Fruit fly (Drosophila melanogaster): ENCODE measurements around the gene pzg.
A peak's percentile ranks its signal among the peaks of the same experiment; 100 is the strongest.

Gene pzg

DNA sequence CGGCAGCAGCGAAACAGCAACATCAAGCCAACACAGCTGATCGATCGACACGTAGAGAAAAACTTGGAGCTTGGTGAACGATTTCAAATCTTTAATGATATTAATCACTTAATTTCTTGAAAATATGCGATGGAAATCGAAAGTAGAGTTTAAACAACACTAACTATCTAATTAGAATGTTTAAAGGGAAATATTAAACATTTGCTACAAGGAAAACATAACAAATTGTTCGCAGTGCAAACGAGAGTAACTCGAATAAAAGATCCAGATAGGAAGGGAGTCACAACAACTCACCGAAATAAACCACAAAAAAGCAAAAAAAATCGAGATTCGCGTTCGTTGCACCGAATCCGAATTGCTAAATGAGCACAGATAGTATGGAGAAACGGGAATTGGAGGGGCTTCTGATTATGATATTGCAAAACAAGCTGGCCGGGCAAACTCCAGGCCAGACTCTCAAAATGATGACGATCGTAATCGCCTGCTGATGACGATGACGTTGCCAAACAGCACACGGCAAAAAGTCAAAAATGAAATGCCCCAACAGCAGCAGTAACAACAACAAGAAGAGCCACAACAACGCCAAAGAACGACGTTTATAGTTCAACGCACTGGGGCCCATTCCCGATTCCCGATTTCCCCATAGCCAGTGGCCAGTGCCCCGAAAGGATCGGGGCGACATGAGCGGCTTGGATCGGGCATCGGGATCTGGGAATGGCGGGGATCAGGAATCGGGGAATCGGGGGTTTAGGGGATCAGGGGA, 32.0 kb upstream of the pzg start (continued):
- TF ChIP-seq ewg (GFP tag; optimal IDR thresholded peaks at IDR 0.05): no peak
- TF ChIP-seq tap (tag; optimal IDR thresholded peaks at IDR 0.05): peak; percentile 55
- no peak for TF ChIP-seq CG4282 (GFP tag; optimal IDR thresholded peaks at IDR 0.05)
- no peak for TF ChIP-seq hb (GFP tag; IDR thresholded peaks at IDR 0.05; ENCODE audit: partially characterized antibody)
- no peak for TF ChIP-seq CG8944 (GFP tag; optimal IDR thresholded peaks at IDR 0.05)
- TF ChIP-seq CG14860 (GFP tag; IDR thresholded peaks at IDR 0.05; ENCODE audit: partially characterized antibody): no peak
- TF ChIP-seq dpn (GFP tag; optimal IDR thresholded peaks at IDR 0.05): peak; percentile 15 to 26
- TF ChIP-seq CG2889 (GFP tag; IDR thresholded peaks at IDR 0.05): no peak
- TF ChIP-seq B-H1 (GFP tag; IDR thresholded peaks at IDR 0.05): no peak
- TF ChIP-seq CG4820 (GFP tag; optimal IDR thresholded peaks at IDR 0.05): peak; percentile 27
- peak; percentile 20; the same call in 1 of the 3 replicates for TF ChIP-seq tgo (GFP tag; IDR thresholded peaks at IDR 0.05)
- no peak for TF ChIP-seq CG6813 (GFP tag; optimal IDR thresholded peaks at IDR 0.05)
- TF ChIP-seq Camta (GFP tag; optimal IDR thresholded peaks at IDR 0.05): peak; percentile 62
- no peak for TF ChIP-seq vnd (GFP tag; IDR thresholded peaks at IDR 0.05; ENCODE audit: partially characterized antibody)
- TF ChIP-seq MTF-1 (GFP tag; optimal IDR thresholded peaks at IDR 0.05; ENCODE audit: borderline replicate concordance): no peak
- TF ChIP-seq Bteb2 (GFP tag; optimal IDR thresholded peaks at IDR 0.05): no peak
- no peak for TF ChIP-seq nau (GFP tag; optimal IDR thresholded peaks at IDR 0.05)
- TF ChIP-seq Hey (tag; optimal IDR thresholded peaks at IDR 0.05): no peak
- no peak for TF ChIP-seq sd (tag; optimal IDR thresholded peaks at IDR 0.05)
- no peak for TF ChIP-seq fd3F (GFP tag; optimal IDR thresholded peaks at IDR 0.05)
- TF ChIP-seq Tbp (GFP tag; optimal IDR thresholded peaks at IDR 0.05): no peak
- no peak for TF ChIP-seq CG2120 (GFP tag; optimal IDR thresholded peaks at IDR 0.05)
- TF ChIP-seq vfl (GFP tag; optimal IDR thresholded peaks at IDR 0.05): no peak
- no peak for TF ChIP-seq Dbx (GFP tag; IDR thresholded peaks at IDR 0.05)
- no peak for TF ChIP-seq CG14965 (GFP tag; optimal IDR thresholded peaks at IDR 0.05; ENCODE audit: borderline replicate concordance)
- no peak for TF ChIP-seq Adf1 (GFP tag; IDR thresholded peaks at IDR 0.05)
- no peak for TF ChIP-seq p53 (GFP tag; optimal IDR thresholded peaks at IDR 0.05)
- peak; percentile 60 for TF ChIP-seq CG4424 (GFP tag; optimal IDR thresholded peaks at IDR 0.05)
- no peak for TF ChIP-seq CrebB (tag; optimal IDR thresholded peaks at IDR 0.05)
- no peak for TF ChIP-seq dysf (GFP tag; IDR thresholded peaks at IDR 0.05)
- peak; percentile 23 for TF ChIP-seq CG10267 (tag; optimal IDR thresholded peaks at IDR 0.05)
- no peak for TF ChIP-seq sc (optimal IDR thresholded peaks at IDR 0.05)
- TF ChIP-seq sc (GFP tag; optimal IDR thresholded peaks at IDR 0.05): no peak
- peak; percentile 65 for TF ChIP-seq Blimp-1 (GFP tag; optimal IDR thresholded peaks at IDR 0.05)
- TF ChIP-seq CG4360 (GFP tag; IDR thresholded peaks at IDR 0.05): no peak
- peak; percentile 47 for TF ChIP-seq vvl (GFP tag; IDR thresholded peaks at IDR 0.05)
- TF ChIP-seq Myb (GFP tag; optimal IDR thresholded peaks at IDR 0.05): no peak
- TF ChIP-seq CG34376 (GFP tag; optimal IDR thresholded peaks at IDR 0.05): no peak
- TF ChIP-seq PHDP (tag; optimal IDR thresholded peaks at IDR 0.05): peak; percentile 31
- no peak for TF ChIP-seq Hmr (GFP tag; optimal IDR thresholded peaks at IDR 0.05)
- no peak for TF ChIP-seq Oaz (GFP tag; IDR thresholded peaks at IDR 0.05)
- TF ChIP-seq CG17186 (GFP tag; optimal IDR thresholded peaks at IDR 0.05): no peak
- peak; percentile 65 for TF ChIP-seq CG31441 (GFP tag; IDR thresholded peaks at IDR 0.05)
- no peak for TF ChIP-seq disco-r (GFP tag; optimal IDR thresholded peaks at IDR 0.05)
- peak; percentile 69 for TF ChIP-seq unpg (GFP tag; optimal IDR thresholded peaks at IDR 0.05)
- no peak for TF ChIP-seq CG12299 (tag; optimal IDR thresholded peaks at IDR 0.05)
- TF ChIP-seq grau (tag; optimal IDR thresholded peaks at IDR 0.05): peak; percentile 47
- TF ChIP-seq Atf6 (GFP tag; IDR thresholded peaks at IDR 0.05): no peak
- TF ChIP-seq CG2875 (GFP tag; optimal IDR thresholded peaks at IDR 0.05): no peak
- TF ChIP-seq CG1832 (GFP tag; optimal IDR thresholded peaks at IDR 0.05): no peak

All from whole organism, embryonic.